Worm (Caenorhabditis elegans) whole organism, L1 larva: ENCODE data around the gene rde-8.
A peak's percentile ranks its signal among the peaks of the same experiment; 100 is the strongest.

Source experiments
- C04F5.9 ChIP-seq: sonication (generic microtip); optimal IDR thresholded peaks from 2 replicates; lab custom pipeline; 2016; ENCODE audit warnings: missing genetic modification characterization, missing compliant biosample characterization
- C16A3.4 ChIP-seq: fragments of 150-350 bp; optimal IDR thresholded peaks from 2 replicates; lab custom pipeline; 2014; ENCODE audit warnings: missing biosample characterization, missing genetic modification characterization
- aha-1 ChIP-seq: fragments of 150-350 bp; optimal IDR thresholded peaks from 2 replicates; lab custom pipeline; 2014; ENCODE audit warnings: missing biosample characterization, missing genetic modification characterization
- ama-1 ChIP-seq: fragments of 150-350 bp; optimal IDR thresholded peaks from 2 replicates; lab custom pipeline; 2014
- blmp-1 ChIP-seq: fragments of 150-350 bp; optimal IDR thresholded peaks from 2 replicates; lab custom pipeline; 2014; ENCODE audit warnings: missing biosample characterization, missing genetic modification characterization
- ceh-82 ChIP-seq, 3 experiments: fragments of 150-350 bp in 1 of 3; sonication (generic microtip) in 2 of 3; optimal IDR thresholded peaks; 2 replicates each; lab custom pipeline; 2014 to 2017; ENCODE audit warnings: missing biosample characterization in 3 of 3, missing genetic modification characterization in 3 of 3
- ceh-88 ChIP-seq: fragments of 200-800 bp; sonication (Bioruptor generic); IDR thresholded peaks from 2 replicates; pipeline ENCODE4 v1.3.6; 2022; ENCODE audit warnings: missing genetic modification characterization, missing compliant biosample characterization
- ceh-90 ChIP-seq: sonication (generic microtip); optimal IDR thresholded peaks from 2 replicates; lab custom pipeline; 2016; ENCODE audit warnings: missing genetic modification characterization, missing compliant biosample characterization
- dpl-1 ChIP-seq, 3 experiments: fragments of 150-350 bp in 2 of 3; sonication (generic microtip) in 1 of 3; optimal IDR thresholded peaks; 2 replicates each; lab custom pipeline; 2014 to 2017; ENCODE audit warnings: missing biosample characterization in 3 of 3, missing genetic modification characterization in 3 of 3, missing genetic modification reagents in 3 of 3
- efl-3 ChIP-seq: fragments of 200-800 bp; sonication (Bioruptor generic); optimal IDR thresholded peaks from 2 replicates; lab custom pipeline; 2018; ENCODE audit warnings: mild to moderate bottlenecking, missing genetic modification characterization, missing compliant biosample characterization
- egl-27 ChIP-seq, 2 experiments: fragments of 150-350 bp in 1 of 2; sonication (generic microtip); optimal IDR thresholded peaks; 3 replicates each; lab custom pipeline; 2017 to 2018; ENCODE audit warnings: missing biosample characterization in 2 of 2, missing genetic modification characterization in 2 of 2, missing genetic modification reagents in 2 of 2
- fkh-10 ChIP-seq: sonication (generic microtip); optimal IDR thresholded peaks from 2 replicates; lab custom pipeline; 2017; ENCODE audit warnings: missing biosample characterization, missing genetic modification reagents, missing genetic modification characterization
- fos-1 ChIP-seq: fragments of 150-350 bp; optimal IDR thresholded peaks from 2 replicates; lab custom pipeline; 2014; ENCODE audit warnings: missing biosample characterization, missing genetic modification characterization
- grh-1 ChIP-seq: fragments of 200-800 bp; sonication (Bioruptor generic); IDR thresholded peaks from 2 replicates; pipeline ENCODE4 v1.3.6; 2022; ENCODE audit warnings: missing genetic modification reagents, missing genetic modification characterization, missing compliant biosample characterization
- irx-1 ChIP-seq: sonication (generic microtip); optimal IDR thresholded peaks from 2 replicates; lab custom pipeline; 2016; ENCODE audit warnings: missing genetic modification characterization, missing compliant biosample characterization
- isw-1 ChIP-seq: fragments of 200-800 bp; sonication (Bioruptor generic); IDR thresholded peaks from 2 replicates; pipeline ENCODE4 v1.3.6; 2022; ENCODE audit warnings: missing genetic modification characterization, missing compliant biosample characterization
- lin-13 ChIP-seq: fragments of 150-350 bp; optimal IDR thresholded peaks from 2 replicates; lab custom pipeline; 2014; ENCODE audit warnings: missing biosample characterization, missing genetic modification reagents, missing genetic modification characterization
- lin-14 ChIP-seq: fragments of 200-800 bp; sonication (Bioruptor generic); optimal IDR thresholded peaks from 2 replicates; lab custom pipeline; 2018; ENCODE audit warnings: mild to moderate bottlenecking, missing genetic modification characterization, moderate library complexity, missing compliant biosample characterization
- lin-35 ChIP-seq, 2 experiments: fragments of 150-350 bp; optimal IDR thresholded peaks; 2 replicates each; lab custom pipeline; 2014; ENCODE audit warnings: missing biosample characterization in 2 of 2, missing genetic modification characterization in 2 of 2, missing genetic modification reagents in 2 of 2
- lin-39 ChIP-seq: fragments of 150-350 bp; optimal IDR thresholded peaks from 2 replicates; lab custom pipeline; 2014; ENCODE audit warnings: missing biosample characterization, missing genetic modification reagents, missing genetic modification characterization
- lir-3 ChIP-seq: sonication (generic microtip); optimal IDR thresholded peaks from 2 replicates; lab custom pipeline; 2016; ENCODE audit warnings: mild to moderate bottlenecking, missing genetic modification characterization, moderate library complexity, missing compliant biosample characterization; ENCODE audit not compliant: poor library complexity
- mdl-1 ChIP-seq, 2 experiments: fragments of 150-350 bp; optimal IDR thresholded peaks; 2 replicates each; lab custom pipeline; 2014 to 2017; ENCODE audit warnings: missing biosample characterization in 2 of 2, missing genetic modification characterization in 2 of 2, inconsistent platforms in 1 of 2
- mep-1 ChIP-seq: fragments of 150-350 bp; optimal IDR thresholded peaks from 2 replicates; lab custom pipeline; 2014; ENCODE audit warnings: missing biosample characterization, missing genetic modification characterization
- nhr-12 ChIP-seq: sonication (generic microtip); optimal IDR thresholded peaks from 2 replicates; lab custom pipeline; 2017; ENCODE audit warnings: missing biosample characterization, missing genetic modification characterization
- nhr-19 ChIP-seq: fragments of 200-800 bp; sonication (Bioruptor generic); conservative IDR thresholded peaks from 2 replicates; pipeline ENCODE4 v1.3.6; 2022; ENCODE audit warnings: missing genetic modification characterization, missing compliant biosample characterization
- nhr-237 ChIP-seq: fragments of 150-350 bp; optimal IDR thresholded peaks from 2 replicates; lab custom pipeline; 2014; ENCODE audit warnings: missing biosample characterization, missing genetic modification characterization
- nhr-47 ChIP-seq: sonication (generic microtip); optimal IDR thresholded peaks from 2 replicates; lab custom pipeline; 2016; ENCODE audit warnings: mild to moderate bottlenecking, missing genetic modification characterization, moderate library complexity, missing compliant biosample characterization
- nhr-71 ChIP-seq: sonication (generic microtip); optimal IDR thresholded peaks from 2 replicates; lab custom pipeline; 2016; ENCODE audit warnings: mild to moderate bottlenecking, missing genetic modification characterization, moderate library complexity, missing compliant biosample characterization
- nhr-76 ChIP-seq: sonication (generic microtip); optimal IDR thresholded peaks from 2 replicates; lab custom pipeline; 2017; ENCODE audit warnings: missing biosample characterization, missing genetic modification characterization
- nhr-77 ChIP-seq: fragments of 150-350 bp; optimal IDR thresholded peaks from 2 replicates; lab custom pipeline; 2014; ENCODE audit warnings: missing biosample characterization, missing genetic modification characterization
- nhr-90 ChIP-seq: sonication (generic microtip); optimal IDR thresholded peaks from 2 replicates; lab custom pipeline; 2016; ENCODE audit warnings: mild to moderate bottlenecking, missing genetic modification characterization, missing compliant biosample characterization; ENCODE audit not compliant: poor library complexity
- pag-3 ChIP-seq: sonication (generic microtip); optimal IDR thresholded peaks from 2 replicates; lab custom pipeline; 2017; ENCODE audit warnings: missing genetic modification characterization, mild to moderate bottlenecking, missing compliant biosample characterization, antibody characterized with exemption, borderline replicate concordance; ENCODE audit not compliant: insufficient read depth
- pax-3 ChIP-seq: fragments of 200-800 bp; sonication (Bioruptor generic); optimal IDR thresholded peaks from 2 replicates; lab custom pipeline; 2018; ENCODE audit warnings: mild to moderate bottlenecking, missing genetic modification characterization, moderate library complexity, missing compliant biosample characterization
- pqm-1 ChIP-seq: sonication (generic microtip); optimal IDR thresholded peaks from 3 replicates; lab custom pipeline; 2017; ENCODE audit warnings: missing biosample characterization, missing genetic modification characterization
- snpc-4 ChIP-seq: fragments of 150-350 bp; optimal IDR thresholded peaks from 2 replicates; lab custom pipeline; 2014; ENCODE audit warnings: missing biosample characterization, missing genetic modification characterization
- sptf-1 ChIP-seq: fragments of 150-350 bp; optimal IDR thresholded peaks from 2 replicates; lab custom pipeline; 2014; ENCODE audit warnings: missing biosample characterization, missing genetic modification characterization
- tbx-2 ChIP-seq: sonication (generic microtip); optimal IDR thresholded peaks from 2 replicates; lab custom pipeline; 2016; ENCODE audit warnings: missing genetic modification characterization, missing compliant biosample characterization
- unc-62 ChIP-seq: fragments of 150-350 bp; optimal IDR thresholded peaks from 2 replicates; lab custom pipeline; 2014; ENCODE audit warnings: missing biosample characterization, missing genetic modification reagents, missing genetic modification characterization
- unc-86 ChIP-seq: sonication (generic microtip); optimal IDR thresholded peaks from 2 replicates; lab custom pipeline; 2016; ENCODE audit warnings: missing genetic modification characterization, missing compliant biosample characterization
- xbp-1 ChIP-seq: sonication (generic microtip); optimal IDR thresholded peaks from 2 replicates; lab custom pipeline; 2016; ENCODE audit warnings: missing genetic modification characterization, missing compliant biosample characterization
- zag-1 ChIP-seq: fragments of 150-350 bp; optimal IDR thresholded peaks from 2 replicates; lab custom pipeline; 2014; ENCODE audit warnings: missing biosample characterization, missing genetic modification characterization
- ztf-11 ChIP-seq, 2 experiments: sonication (generic microtip); optimal IDR thresholded peaks; 2 replicates each; lab custom pipeline; 2016 to 2017; ENCODE audit warnings: missing genetic modification characterization in 2 of 2, missing biosample characterization in 1 of 2, missing compliant biosample characterization in 1 of 2

The rde-8 gene

DNA sequence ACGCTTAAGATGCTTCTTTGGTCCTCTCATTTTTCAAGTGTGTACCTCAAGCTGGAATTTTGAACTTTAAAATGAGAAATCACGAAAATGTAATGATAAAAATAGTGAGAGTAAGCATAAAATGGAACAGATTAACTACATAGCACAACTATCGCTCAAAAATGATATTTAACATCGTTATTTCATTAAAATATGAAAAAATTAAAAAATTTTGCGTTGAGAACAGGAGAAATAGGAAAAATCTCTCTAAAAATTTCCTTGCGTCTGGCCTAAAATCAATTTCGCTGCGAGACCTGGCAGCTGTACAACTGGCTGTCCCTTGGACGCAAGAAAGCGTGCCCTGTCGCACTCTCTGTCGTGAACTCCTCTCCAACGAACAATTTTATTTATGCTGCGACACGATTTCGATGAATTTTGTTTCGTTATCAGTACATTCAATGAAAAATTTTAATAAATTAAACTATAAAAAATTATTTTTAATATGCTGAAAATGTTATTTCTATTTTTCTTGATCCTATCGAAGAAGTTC lies 18.4 kb downstream of the rde-8 start, which contains the start of gene rps-4 (continued):
- no peak for TF ChIP-seq aha-1 (tag; lab: Kevin White, UChicago)
- TF ChIP-seq C16A3.4 (tag; lab: Kevin White, UChicago), result peak; percentile 95
- peak; percentile 66 for TF ChIP-seq fkh-10
- TF ChIP-seq unc-62 (GFP tag; lab: Kevin White, UChicago), result no peak
- TF ChIP-seq lin-39 (tag; lab: Kevin White, UChicago), result peak; percentile 59
- TF ChIP-seq pag-3 (tag; lab: Kevin White, UChicago), result no peak
- no peak for TF ChIP-seq zag-1
- peak; percentile 19 for TF ChIP-seq ama-1 (lab: Kevin White, UChicago)
- TF ChIP-seq snpc-4, result peak; percentile 81
- TF ChIP-seq nhr-47 (tag; lab: Kevin White, UChicago), result peak; percentile 92
- TF ChIP-seq ceh-82 (tag; optimal IDR thresholded peaks at IDR 0.05; lab: Kevin White, UChicago), result peak; percentile 74 to 95 (median 74)
- no peak for TF ChIP-seq pqm-1 (tag; lab: Kevin White, UChicago)
- TF ChIP-seq efl-3, result no peak
- no peak for TF ChIP-seq nhr-12 (tag; lab: Kevin White, UChicago)
- TF ChIP-seq tbx-2 (tag; lab: Kevin White, UChicago), result peak; percentile 92
- peak; percentile 86 for TF ChIP-seq lin-13 (GFP tag; lab: Kevin White, UChicago)
- TF ChIP-seq isw-1 (GFP tag; lab: Robert Waterston, UW), result peak; percentile 90
- TF ChIP-seq fos-1 (tag; lab: Kevin White, UChicago), result peak; percentile 61
- no peak for TF ChIP-seq sptf-1
- peak in 1 of 2 experiments; percentile 73 for TF ChIP-seq mdl-1 (tag; optimal IDR thresholded peaks at IDR 0.05; lab: Kevin White, UChicago)
- no peak for TF ChIP-seq egl-27 (tag; optimal IDR thresholded peaks at IDR 0.05; lab: Kevin White, UChicago)
- peak; percentile 71 for TF ChIP-seq nhr-237 (tag; lab: Kevin White, UChicago)
- TF ChIP-seq unc-86, result peak; percentile 83
- peak; percentile 89 for TF ChIP-seq nhr-90
- peak; percentile 91 to 93 for TF ChIP-seq lin-35 (GFP tag; optimal IDR thresholded peaks at IDR 0.05; lab: Kevin White, UChicago)
- no peak for TF ChIP-seq nhr-76
- TF ChIP-seq ceh-88, result peak; percentile 77
- peak; percentile 94 for TF ChIP-seq nhr-19 (GFP tag; lab: Robert Waterston, UW)
- TF ChIP-seq lir-3 (tag; lab: Kevin White, UChicago), result peak; percentile 74
- peak; percentile 68 for TF ChIP-seq pax-3 (tag; lab: Kevin White, UChicago)
- peak; percentile 92 for TF ChIP-seq xbp-1 (tag; lab: Kevin White, UChicago)
- TF ChIP-seq ceh-90 (tag; lab: Kevin White, UChicago), result peak; percentile 58
- peak; percentile 62 for TF ChIP-seq C04F5.9
- TF ChIP-seq grh-1 (GFP tag; lab: Robert Waterston, UW), result peak; percentile 80
- TF ChIP-seq ztf-11 (tag; optimal IDR thresholded peaks at IDR 0.05; lab: Kevin White, UChicago), result peak in 1 of 2 experiments; percentile 74
- peak; percentile 96 for TF ChIP-seq lin-14 (GFP tag; lab: Kevin White, UChicago)
- TF ChIP-seq mep-1, result peak; percentile 96

ce11 chrIV:7083976-7084375 lies 19.1 kb downstream of the rde-8 start:
- TF ChIP-seq nhr-77 (tag; lab: Kevin White, UChicago) (no peak), pag-3 (tag; lab: Kevin White, UChicago) (no peak), xbp-1 (tag; lab: Kevin White, UChicago) (no peak), dpl-1 (GFP tag; optimal IDR thresholded peaks at IDR 0.05; lab: Kevin White, UChicago) (no peak), blmp-1 (no peak), mdl-1 (tag; optimal IDR thresholded peaks at IDR 0.05; lab: Kevin White, UChicago) (no peak), irx-1 (tag; lab: Kevin White, UChicago) (no peak), nhr-71 (no peak), fkh-10 (no peak), aha-1 (tag; lab: Kevin White, UChicago) (no peak)
